Worm (Caenorhabditis elegans) whole organism, L4 larva: ENCODE data around the gene cit-1.2.

Source experiments
- F44E2.7 ChIP-seq: fragments of 200-800 bp; sonication (Bioruptor generic); IDR thresholded peaks from 2 replicates; pipeline ENCODE4 v2.1.2; 2022; ENCODE audit warnings: missing genetic modification characterization, missing compliant biosample characterization
- egl-27 ChIP-seq: sonication (generic microtip); optimal IDR thresholded peaks from 3 replicates; lab custom pipeline; 2017; ENCODE audit warnings: missing biosample characterization, missing genetic modification reagents, missing genetic modification characterization
- gei-8 ChIP-seq: fragments of 200-800 bp; sonication (Bioruptor generic); optimal IDR thresholded peaks from 2 replicates; lab custom pipeline; 2018; ENCODE audit warnings: mild to moderate bottlenecking, missing genetic modification characterization, missing compliant biosample characterization
- mdl-1 ChIP-seq, 2 experiments: fragments of 150-350 bp in 1 of 2; sonication (generic microtip) in 1 of 2; optimal IDR thresholded peaks; 2 replicates each; lab custom pipeline; 2014 to 2017; ENCODE audit warnings: missing biosample characterization in 2 of 2, missing genetic modification characterization in 2 of 2
- nhr-48 ChIP-seq: sonication (generic microtip); optimal IDR thresholded peaks from 2 replicates; lab custom pipeline; 2016; ENCODE audit warnings: mild to moderate bottlenecking, missing genetic modification characterization, missing compliant biosample characterization
- snpc-4 ChIP-seq: fragments of 150-350 bp; optimal IDR thresholded peaks from 2 replicates; lab custom pipeline; 2014; ENCODE audit warnings: missing biosample characterization, missing genetic modification characterization
- zfp-3 ChIP-seq: fragments of 200-800 bp; sonication (Bioruptor generic); conservative IDR thresholded peaks from 2 replicates; pipeline ENCODE4 v1.3.6; 2022; ENCODE audit warnings: missing genetic modification reagents, missing genetic modification characterization, missing compliant biosample characterization

ce11 chrIII:7996353-7996752 is 14.2 kb upstream of the cit-1.2 start, which contains the start of gene npr-17:
- TF ChIP-seq gei-8 (no peak), mdl-1 (tag; optimal IDR thresholded peaks at IDR 0.05; lab: Kevin White, UChicago) (no peak), snpc-4 (tag; lab: Kevin White, UChicago) (no peak), F44E2.7 (GFP tag; lab: Robert Waterston, UW) (no peak), zfp-3 (no peak), egl-27 (no peak), nhr-48 (tag; lab: Kevin White, UChicago) (no peak)
